Fruit fly (Drosophila melanogaster) whole organism, prepupa: ENCODE data around the gene CG46244.

Source experiments
- CG1621 ChIP-seq: fragments of 200-800 bp; sonication (Bioruptor generic); optimal IDR thresholded peaks from 3 replicates; lab custom pipeline; 2018; ENCODE audit warnings: missing biosample characterization, mild to moderate bottlenecking, missing genetic modification characterization
- CG32006 ChIP-seq: fragments of 200-800 bp; sonication (Bioruptor generic); optimal IDR thresholded peaks from 3 replicates; lab custom pipeline; 2017; ENCODE audit warnings: missing biosample characterization, mild to moderate bottlenecking, missing genetic modification characterization
- CG6808 ChIP-seq: fragments of 200-800 bp; sonication (Bioruptor generic); optimal IDR thresholded peaks from 3 replicates; lab custom pipeline; 2017; ENCODE audit warnings: missing biosample characterization, missing genetic modification characterization, mild to moderate bottlenecking, moderate library complexity, missing genetic modification reagents
- CG7368 ChIP-seq: fragments of 200-800 bp; sonication (Bioruptor generic); optimal IDR thresholded peaks from 3 replicates; lab custom pipeline; 2016; ENCODE audit warnings: missing biosample characterization, missing genetic modification characterization
- Hr39 ChIP-seq: fragments of 200-800 bp; sonication (Bioruptor generic); optimal IDR thresholded peaks from 2 replicates; lab custom pipeline; 2016; ENCODE audit warnings: missing biosample characterization, missing genetic modification characterization
- OdsH ChIP-seq: fragments of 200-800 bp; sonication (Bioruptor generic); optimal IDR thresholded peaks from 3 replicates; lab custom pipeline; 2016; ENCODE audit warnings: missing biosample characterization, missing genetic modification characterization
- Sox15 ChIP-seq: fragments of 200-800 bp; sonication (Bioruptor generic); optimal IDR thresholded peaks from 3 replicates; lab custom pipeline; 2016; ENCODE audit warnings: missing biosample characterization, missing genetic modification characterization
- cyc ChIP-seq: fragments of 200-800 bp; sonication (Bioruptor generic); optimal IDR thresholded peaks from 3 replicates; lab custom pipeline; 2016; ENCODE audit warnings: missing biosample characterization, missing genetic modification characterization
- esn ChIP-seq: fragments of 200-800 bp; sonication (Bioruptor generic); optimal IDR thresholded peaks from 2 replicates; lab custom pipeline; 2016; ENCODE audit warnings: missing biosample characterization, mild to moderate bottlenecking, missing genetic modification characterization, moderate library complexity
- fkh ChIP-seq: fragments of 200-800 bp; sonication (Bioruptor generic); optimal IDR thresholded peaks from 3 replicates; lab custom pipeline; 2017; ENCODE audit warnings: missing biosample characterization, mild to moderate bottlenecking, missing genetic modification characterization, moderate library complexity
- lz ChIP-seq: fragments of 200-800 bp; sonication (Bioruptor generic); optimal IDR thresholded peaks from 3 replicates; lab custom pipeline; 2016; ENCODE audit warnings: missing biosample characterization, missing genetic modification characterization

- TF ChIP-seq CG1621 (no peak), OdsH (GFP tag; lab: Kevin White, UChicago) (no peak), CG6808 (GFP tag; lab: Kevin White, UChicago) (no peak), CG7368 (GFP tag; lab: Kevin White, UChicago) (no peak), fkh (GFP tag; lab: Kevin White, UChicago) (no peak), cyc (no peak), lz (GFP tag; lab: Kevin White, UChicago) (no peak), esn (no peak), Sox15 (GFP tag; lab: Kevin White, UChicago) (no peak), Hr39 (GFP tag; lab: Kevin White, UChicago) (no peak), CG32006 (GFP tag; lab: Kevin White, UChicago) (no peak)
Observed at dm6 chr2L:19605365-19605921, 926 bp upstream of the CG46244 start.
